Fruit fly (Drosophila melanogaster) whole organism, embryonic: ENCODE measurements around the gene Nmt.

Source experiments
- Ada2b ChIP-seq: fragments of 200-800 bp; sonication (Bioruptor generic); IDR thresholded peaks from 2 replicates; pipeline ENCODE4 v1.3.6; 2022; ENCODE audit warnings: missing biosample characterization, missing genetic modification characterization
- Asciz ChIP-seq: fragments of 200-800 bp; sonication (Bioruptor generic); optimal IDR thresholded peaks from 2 replicates; lab custom pipeline; 2017; ENCODE audit warnings: missing biosample characterization, mild to moderate bottlenecking, missing genetic modification characterization, missing genetic modification reagents
- CG10321 ChIP-seq: fragments of 200-800 bp; sonication (Bioruptor generic); IDR thresholded peaks from 2 replicates; pipeline ENCODE4 v1.3.6; 2022; ENCODE audit warnings: missing biosample characterization, missing genetic modification characterization
- CG11398 ChIP-seq: fragments of 200-800 bp; sonication (Bioruptor generic); optimal IDR thresholded peaks from 2 replicates; lab custom pipeline; 2016; ENCODE audit warnings: missing biosample characterization, missing genetic modification characterization
- CG11456 ChIP-seq: fragments of 200-800 bp; sonication (Bioruptor generic); IDR thresholded peaks from 3 replicates; pipeline ENCODE4 v1.3.6; 2022; ENCODE audit warnings: missing biosample characterization, missing genetic modification characterization
- CG11723 ChIP-seq: fragments of 200-800 bp; sonication (Bioruptor generic); optimal IDR thresholded peaks from 2 replicates; lab custom pipeline; 2017; ENCODE audit warnings: missing biosample characterization, mild to moderate bottlenecking, missing genetic modification characterization
- CG12219 ChIP-seq: fragments of 200-800 bp; sonication (Bioruptor generic); optimal IDR thresholded peaks from 3 replicates; lab custom pipeline; 2018; ENCODE audit warnings: missing biosample characterization, mild to moderate bottlenecking, missing genetic modification characterization
- CG12659 ChIP-seq: fragments of 200-800 bp; sonication (Bioruptor generic); optimal IDR thresholded peaks from 3 replicates; lab custom pipeline; 2017; ENCODE audit warnings: mild to moderate bottlenecking, missing biosample characterization, missing genetic modification reagents, missing genetic modification characterization
- CG13894 ChIP-seq: fragments of 200-800 bp; sonication (Bioruptor generic); optimal IDR thresholded peaks from 3 replicates; lab custom pipeline; 2018; ENCODE audit warnings: missing biosample characterization, mild to moderate bottlenecking, missing genetic modification characterization, moderate library complexity
- CG14710 ChIP-seq: fragments of 200-800 bp; sonication (Bioruptor generic); optimal IDR thresholded peaks from 3 replicates; lab custom pipeline; 2019; ENCODE audit warnings: missing biosample characterization, mild to moderate bottlenecking, missing genetic modification characterization, moderate library complexity
- CG15011 ChIP-seq: fragments of 200-800 bp; sonication (Bioruptor generic); optimal IDR thresholded peaks from 3 replicates; lab custom pipeline; 2018; ENCODE audit warnings: missing biosample characterization, mild to moderate bottlenecking, missing genetic modification characterization
- CG15601 ChIP-seq: fragments of 200-800 bp; sonication (Bioruptor generic); optimal IDR thresholded peaks from 3 replicates; lab custom pipeline; 2019; ENCODE audit warnings: missing biosample characterization, mild to moderate bottlenecking, missing genetic modification characterization, moderate library complexity
- CG16779 ChIP-seq: fragments of 200-800 bp; sonication (Bioruptor generic); IDR thresholded peaks from 2 replicates; pipeline ENCODE4 v1.3.6; 2022; ENCODE audit warnings: missing biosample characterization, missing genetic modification characterization
- CG16813 ChIP-seq: fragments of 200-800 bp; sonication (Bioruptor generic); IDR thresholded peaks from 3 replicates; pipeline ENCODE4 v1.3.6; 2022; ENCODE audit warnings: missing biosample characterization, missing genetic modification characterization; ENCODE audit not compliant: partially characterized antibody
- CG17186 ChIP-seq: fragments of 200-800 bp; sonication (Bioruptor generic); optimal IDR thresholded peaks from 3 replicates; lab custom pipeline; 2017; ENCODE audit warnings: missing biosample characterization, missing genetic modification reagents, missing genetic modification characterization
- CG17361 ChIP-seq: fragments of 200-800 bp; sonication (Bioruptor generic); IDR thresholded peaks from 3 replicates; pipeline ENCODE4 v1.3.6; 2022; ENCODE audit warnings: missing biosample characterization, missing genetic modification characterization
- CG17829 ChIP-seq: fragments of 200-800 bp; optimal IDR thresholded peaks from 2 replicates; lab custom pipeline; 2019; ENCODE audit warnings: missing biosample characterization, mild to moderate bottlenecking, missing genetic modification characterization, moderate library complexity
- CG1792 ChIP-seq: fragments of 200-800 bp; sonication (Bioruptor generic); optimal IDR thresholded peaks from 2 replicates; lab custom pipeline; 2016; ENCODE audit warnings: missing biosample characterization, missing genetic modification characterization
- CG34376 ChIP-seq: fragments of 200-800 bp; sonication (Bioruptor generic); optimal IDR thresholded peaks from 2 replicates; lab custom pipeline; 2018; ENCODE audit warnings: missing biosample characterization, mild to moderate bottlenecking, missing genetic modification characterization
- CG4282 ChIP-seq: fragments of 200-800 bp; sonication (Bioruptor generic); optimal IDR thresholded peaks from 2 replicates; lab custom pipeline; 2016; ENCODE audit warnings: missing biosample characterization, missing genetic modification characterization
- CG5180 ChIP-seq: fragments of 200-800 bp; sonication (Bioruptor generic); optimal IDR thresholded peaks from 3 replicates; lab custom pipeline; 2017; ENCODE audit warnings: missing biosample characterization, missing genetic modification characterization, mild to moderate bottlenecking, moderate library complexity, missing genetic modification reagents
- CG6654 ChIP-seq: fragments of 200-800 bp; sonication (Bioruptor generic); optimal IDR thresholded peaks from 2 replicates; lab custom pipeline; 2017; ENCODE audit warnings: missing biosample characterization, mild to moderate bottlenecking, missing genetic modification characterization
- CG6854 ChIP-seq: fragments of 200-800 bp; sonication (Bioruptor generic); optimal IDR thresholded peaks from 3 replicates; lab custom pipeline; 2017; ENCODE audit warnings: missing biosample characterization, mild to moderate bottlenecking, missing genetic modification characterization
- D ChIP-seq, 2 experiments: fragments of 200-800 bp in 1 of 2; fragments of >200 bp in 1 of 2; sonication (Bioruptor generic) in 1 of 2; optimal IDR thresholded peaks; 2 replicates in 1 of 2; 3 replicates in 1 of 2; lab custom pipeline; 2017; ENCODE audit warnings: mild to moderate bottlenecking in 1 of 2, missing biosample characterization in 1 of 2, missing genetic modification characterization in 1 of 2, missing genetic modification reagents in 1 of 2
- Doc3 ChIP-seq: fragments of 200-800 bp; sonication (Bioruptor generic); IDR thresholded peaks from 3 replicates; pipeline ENCODE4 v1.3.6; 2022; ENCODE audit warnings: missing biosample characterization, missing genetic modification characterization; ENCODE audit not compliant: partially characterized antibody
- H2.0 ChIP-seq: fragments of 200-800 bp; sonication (Bioruptor generic); IDR thresholded peaks from 2 replicates; pipeline ENCODE4 v1.3.6; 2022; ENCODE audit warnings: missing biosample characterization, missing genetic modification characterization
- HHEX ChIP-seq: fragments of 200-800 bp; sonication (Bioruptor generic); optimal IDR thresholded peaks from 3 replicates; lab custom pipeline; 2017; ENCODE audit warnings: missing biosample characterization, mild to moderate bottlenecking, missing genetic modification characterization, missing genetic modification reagents
- Hmr ChIP-seq: fragments of 200-800 bp; sonication (Bioruptor generic); optimal IDR thresholded peaks from 3 replicates; lab custom pipeline; 2017; ENCODE audit warnings: mild to moderate bottlenecking, missing biosample characterization, missing genetic modification reagents, missing genetic modification characterization
- MBD-R2 ChIP-seq: fragments of 200-800 bp; sonication (Bioruptor generic); IDR thresholded peaks from 2 replicates; pipeline ENCODE4 v1.3.6; 2022; ENCODE audit warnings: missing biosample characterization, missing genetic modification characterization
- Mad ChIP-seq: fragments of 200-800 bp; sonication (Bioruptor generic); optimal IDR thresholded peaks from 2 replicates; lab custom pipeline; 2016; ENCODE audit warnings: missing biosample characterization, missing genetic modification characterization
- Sry-β ChIP-seq: fragments of 200-800 bp; sonication (Bioruptor generic); optimal IDR thresholded peaks from 2 replicates; lab custom pipeline; 2018; ENCODE audit warnings: missing biosample characterization, mild to moderate bottlenecking, missing genetic modification characterization, moderate library complexity
- Vsx1 ChIP-seq: fragments of 200-800 bp; sonication (Bioruptor generic); optimal IDR thresholded peaks from 2 replicates; lab custom pipeline; 2017; ENCODE audit warnings: missing biosample characterization, mild to moderate bottlenecking, missing genetic modification characterization, missing genetic modification reagents
- ash1 ChIP-seq: fragments of 200-800 bp; sonication (Bioruptor generic); optimal IDR thresholded peaks from 2 replicates; lab custom pipeline; 2018; ENCODE audit warnings: missing biosample characterization, mild to moderate bottlenecking, missing genetic modification characterization
- bsh ChIP-seq, 2 experiments: fragments of 200-800 bp; sonication (Bioruptor generic); optimal IDR thresholded peaks; 2 replicates each; lab custom pipeline; 2017 to 2018; ENCODE audit warnings: mild to moderate bottlenecking in 2 of 2, missing biosample characterization in 2 of 2, missing genetic modification characterization in 2 of 2, moderate library complexity in 1 of 2
- dmrt99B ChIP-seq: fragments of 200-800 bp; sonication (Bioruptor generic); optimal IDR thresholded peaks from 2 replicates; lab custom pipeline; 2018; ENCODE audit warnings: missing biosample characterization, mild to moderate bottlenecking, missing genetic modification characterization, moderate library complexity
- grn ChIP-seq: fragments of 200-800 bp; sonication (Bioruptor generic); optimal IDR thresholded peaks from 3 replicates; lab custom pipeline; 2017; ENCODE audit warnings: missing biosample characterization, missing genetic modification characterization
- gt ChIP-seq: fragments of 200-800 bp; sonication (Bioruptor generic); IDR thresholded peaks from 2 replicates; pipeline ENCODE4 v1.3.6; 2022; ENCODE audit warnings: missing biosample characterization, missing genetic modification characterization
- inv ChIP-seq: fragments of 200-800 bp; sonication (Bioruptor generic); IDR thresholded peaks from 2 replicates; pipeline ENCODE4 v1.3.6; 2022; ENCODE audit warnings: missing biosample characterization, missing genetic modification characterization; ENCODE audit not compliant: partially characterized antibody
- lab ChIP-seq: fragments of 200-800 bp; sonication (Bioruptor generic); optimal IDR thresholded peaks from 3 replicates; lab custom pipeline; 2017; ENCODE audit warnings: missing biosample characterization, missing genetic modification characterization, mild to moderate bottlenecking, moderate library complexity, missing genetic modification reagents
- nerfin-1 ChIP-seq: fragments of 200-800 bp; sonication (Bioruptor generic); optimal IDR thresholded peaks from 3 replicates; lab custom pipeline; 2019; ENCODE audit warnings: missing biosample characterization, mild to moderate bottlenecking, missing genetic modification characterization, moderate library complexity
- pho ChIP-seq: fragments of 200-800 bp; sonication (Bioruptor generic); optimal IDR thresholded peaks from 2 replicates; lab custom pipeline; 2016; ENCODE audit warnings: missing biosample characterization, missing genetic modification characterization
- pzg ChIP-seq: fragments of 200-800 bp; sonication (Bioruptor generic); optimal IDR thresholded peaks from 3 replicates; lab custom pipeline; 2018; ENCODE audit warnings: missing biosample characterization, mild to moderate bottlenecking, missing genetic modification characterization, moderate library complexity
- ranshi ChIP-seq: fragments of 200-800 bp; sonication (Bioruptor generic); IDR thresholded peaks from 2 replicates; pipeline ENCODE4 v1.3.6; 2022; ENCODE audit warnings: missing biosample characterization, missing genetic modification characterization
- sens ChIP-seq: fragments of 200-800 bp; sonication (Bioruptor generic); peaks from one replicate; lab custom pipeline; 2016; ENCODE audit warnings: missing biosample characterization, missing genetic modification characterization
- sob ChIP-seq: fragments of 200-800 bp; sonication (Bioruptor generic); IDR thresholded peaks from 2 replicates; pipeline ENCODE4 v1.3.6; 2022; ENCODE audit warnings: missing biosample characterization, missing genetic modification characterization
- tin ChIP-seq: fragments of 200-800 bp; sonication (Bioruptor generic); optimal IDR thresholded peaks from 3 replicates; lab custom pipeline; 2016; ENCODE audit warnings: missing biosample characterization, missing genetic modification characterization
- toy ChIP-seq: fragments of 200-800 bp; sonication (Bioruptor generic); IDR thresholded peaks from 2 replicates; pipeline ENCODE4 v1.3.6; 2022; ENCODE audit warnings: missing biosample characterization, missing genetic modification characterization
- wor ChIP-seq: fragments of 200-800 bp; sonication (Bioruptor generic); IDR thresholded peaks from 2 replicates; pipeline ENCODE4 v1.3.6; 2022; ENCODE audit warnings: missing biosample characterization, missing genetic modification characterization
- zen2 ChIP-seq: fragments of 200-800 bp; sonication (Bioruptor generic); IDR thresholded peaks from 3 replicates; pipeline ENCODE4 v1.3.6; 2022; ENCODE audit warnings: missing biosample characterization, missing genetic modification characterization; ENCODE audit not compliant: partially characterized antibody

Nmt gene

dm6 chr3L:8197779-8198279 is 19.6 kb upstream of the Nmt start, which contains the start of the genes UbcE2M and Dhps (continued):
- TF ChIP-seq sob (GFP tag; lab: Robert Waterston, UW) (peak; percentile 73), CG17829 (tag; lab: Kevin White, UChicago) (peak; percentile 71), Ada2b (GFP tag; lab: Robert Waterston, UW) (peak; percentile 46), CG11723 (GFP tag; lab: Kevin White, UChicago) (no peak), CG16813 (GFP tag; lab: Robert Waterston, UW) (peak; percentile 82), grn (GFP tag; lab: Kevin White, UChicago) (no peak), lab (GFP tag; lab: Kevin White, UChicago) (no peak), toy (no peak), Sry-β (GFP tag; lab: Kevin White, UChicago) (peak; percentile 95), ranshi (GFP tag; lab: Robert Waterston, UW) (peak; percentile 56; the same call in 1 of the 2 replicates), pzg (GFP tag; lab: Kevin White, UChicago) (peak; percentile 55), CG5180 (no peak), Hmr (GFP tag; lab: Kevin White, UChicago) (no peak), MBD-R2 (GFP tag; lab: Robert Waterston, UW) (peak; percentile 69; the same call in 1 of the 2 replicates), D (optimal IDR thresholded peaks at IDR 0.05; lab: Kevin White, UChicago) (no peak), D (GFP tag; optimal IDR thresholded peaks at IDR 0.05; lab: Kevin White, UChicago) (peak; percentile 52), Asciz (no peak), CG15601 (tag; lab: Kevin White, UChicago) (no peak), zen2 (peak; percentile 54; the same call in 1 of the 3 replicates), Vsx1 (GFP tag; lab: Kevin White, UChicago) (no peak), wor (GFP tag; lab: Robert Waterston, UW) (peak; percentile 27; the same call in 1 of the 2 replicates), CG17361 (GFP tag; lab: Robert Waterston, UW) (no peak; the same call in 2 of the 3 replicates), CG12659 (peak; percentile 87), HHEX (GFP tag; lab: Kevin White, UChicago) (peak; percentile 65), inv (peak; percentile 70), Doc3 (GFP tag; lab: Robert Waterston, UW) (peak; percentile 54; the same call in 1 of the 3 replicates), CG15011 (GFP tag; lab: Kevin White, UChicago) (no peak), gt (GFP tag; lab: Robert Waterston, UW) (no peak), dmrt99B (no peak), tin (GFP tag; lab: Kevin White, UChicago) (peak; percentile 66), CG11398 (GFP tag; lab: Kevin White, UChicago) (no peak), H2.0 (GFP tag; lab: Robert Waterston, UW) (peak; percentile 54), CG11456 (GFP tag; lab: Robert Waterston, UW) (peak; percentile 80), CG14710 (tag; lab: Kevin White, UChicago) (peak; percentile 85), CG13894 (tag; lab: Kevin White, UChicago) (no peak), nerfin-1 (tag; lab: Kevin White, UChicago) (no peak), CG34376 (GFP tag; lab: Kevin White, UChicago) (peak; percentile 11), pho (GFP tag; lab: Kevin White, UChicago) (peak; percentile 48), CG6854 (GFP tag; lab: Kevin White, UChicago) (no peak), CG6654 (GFP tag; lab: Kevin White, UChicago) (peak; percentile 3), Mad (no peak), CG4282 (no peak), CG1792 (GFP tag; lab: Kevin White, UChicago) (no peak), bsh (GFP tag; optimal IDR thresholded peaks at IDR 0.05; lab: Kevin White, UChicago) (peak in 1 of 2 experiments; percentile 62), CG17186 (GFP tag; lab: Kevin White, UChicago) (peak; percentile 25), CG16779 (GFP tag; lab: Robert Waterston, UW) (no peak), sens (GFP tag; lab: Kevin White, UChicago) (peak; percentile 18), ash1 (GFP tag; lab: Kevin White, UChicago) (no peak), CG12219 (GFP tag; lab: Kevin White, UChicago) (no peak), CG10321 (no peak)
